Fruit fly (Drosophila melanogaster) whole organism, wandering third instar larva: Measurements from ENCODE around the gene CG42393.

Experiments used
- CG32264 ChIP-seq: fragments of 200-800 bp; sonication (Bioruptor generic); optimal IDR thresholded peaks from 2 replicates; lab custom pipeline; 2016; ENCODE audit warnings: missing biosample characterization, missing genetic modification characterization
- Dif ChIP-seq: fragments of 200-275, 200-300 bp; sonication (Bioruptor generic); optimal IDR thresholded peaks from 2 replicates; lab custom pipeline; 2018; ENCODE audit warnings: missing biosample characterization, missing genetic modification characterization; ENCODE audit not compliant: partially characterized antibody
- Hnf4 ChIP-seq: fragments of 200-800 bp; sonication (Bioruptor generic); optimal IDR thresholded peaks from 2 replicates; lab custom pipeline; 2016; ENCODE audit warnings: missing biosample characterization, mild to moderate bottlenecking, missing genetic modification characterization
- Hr83 ChIP-seq: fragments of 200-300 bp; sonication (Bioruptor generic); optimal IDR thresholded peaks from 2 replicates; lab custom pipeline; 2016; ENCODE audit warnings: missing biosample characterization, mild to moderate bottlenecking, missing genetic modification characterization, moderate library complexity; ENCODE audit not compliant: poor library complexity, severe bottlenecking
- Jra ChIP-seq: sonication (Bioruptor generic); optimal IDR thresholded peaks from 2 replicates; lab custom pipeline; 2016; ENCODE audit warnings: missing biosample characterization, missing genetic modification characterization
- Mio ChIP-seq: sonication (Bioruptor generic); optimal IDR thresholded peaks from 2 replicates; lab custom pipeline; 2016; ENCODE audit warnings: missing biosample characterization, missing genetic modification characterization
- OdsH ChIP-seq: fragments of 200-800 bp; sonication (Bioruptor generic); optimal IDR thresholded peaks from 2 replicates; lab custom pipeline; 2016; ENCODE audit warnings: missing biosample characterization, mild to moderate bottlenecking, missing genetic modification characterization
- brk ChIP-seq: fragments of 200-800 bp; sonication (Bioruptor generic); optimal IDR thresholded peaks from 2 replicates; lab custom pipeline; 2016; ENCODE audit warnings: missing biosample characterization, mild to moderate bottlenecking, missing genetic modification characterization
- dsf ChIP-seq: sonication (Bioruptor generic); optimal IDR thresholded peaks from 2 replicates; lab custom pipeline; 2016; ENCODE audit warnings: missing biosample characterization, missing genetic modification characterization, borderline replicate concordance
- ey ChIP-seq: fragments of 200-800 bp; sonication (Bioruptor generic); optimal IDR thresholded peaks from 2 replicates; lab custom pipeline; 2016; ENCODE audit warnings: missing biosample characterization, missing genetic modification characterization
- h ChIP-seq: fragments of 200-800 bp; sonication (Bioruptor generic); optimal IDR thresholded peaks from 3 replicates; lab custom pipeline; 2016; ENCODE audit warnings: missing biosample characterization, mild to moderate bottlenecking, missing genetic modification characterization
- psq ChIP-seq: fragments of 200-800 bp; sonication (Bioruptor generic); optimal IDR thresholded peaks from 3 replicates; lab custom pipeline; 2017; ENCODE audit warnings: missing biosample characterization, mild to moderate bottlenecking, missing genetic modification characterization, moderate library complexity

- peak; percentile 65 for TF ChIP-seq brk (GFP tag; lab: Kevin White, UChicago)
- peak; percentile 48 for TF ChIP-seq Dif (GFP tag; lab: Kevin White, UChicago)
- TF ChIP-seq CG32264 (GFP tag; lab: Kevin White, UChicago) = no peak
- peak; percentile 75 for TF ChIP-seq ey (GFP tag; lab: Kevin White, UChicago)
- TF ChIP-seq Mio = no peak
- peak; percentile 66 for TF ChIP-seq h (GFP tag; lab: Kevin White, UChicago)
- TF ChIP-seq Hnf4 = peak; percentile 59
- TF ChIP-seq OdsH (GFP tag; lab: Kevin White, UChicago) = peak; percentile 27
- TF ChIP-seq Jra (GFP tag; lab: Kevin White, UChicago) = peak; percentile 36
- TF ChIP-seq Hr83 (GFP tag; lab: Kevin White, UChicago) = no peak
- no peak for TF ChIP-seq dsf (GFP tag; lab: Kevin White, UChicago)
- TF ChIP-seq psq (GFP tag; lab: Kevin White, UChicago) = peak; percentile 50
Observed at dm6 chr3L:18005055-18005874, 37.3 kb upstream of the CG42393 start.
